Fruit fly (Drosophila melanogaster) whole organism, wandering third instar larva: Measurements from ENCODE around the gene Gld2.

ENCODE experiments used
- CrebA ChIP-seq: fragments of 200-800 bp; sonication (Bioruptor generic); optimal IDR thresholded peaks from 2 replicates; lab custom pipeline; 2016; ENCODE audit warnings: missing biosample characterization, mild to moderate bottlenecking, missing genetic modification characterization, borderline replicate concordance
- Hr78 ChIP-seq: fragments of >200 bp; optimal IDR thresholded peaks from 2 replicates; lab custom pipeline; 2017; ENCODE audit warnings: missing biosample characterization, missing genetic modification characterization
- OdsH ChIP-seq: fragments of 200-800 bp; sonication (Bioruptor generic); optimal IDR thresholded peaks from 2 replicates; lab custom pipeline; 2016; ENCODE audit warnings: missing biosample characterization, mild to moderate bottlenecking, missing genetic modification characterization
- dl ChIP-seq, 2 experiments: fragments of 175-275, 200-275 bp in 1 of 2; fragments of 200-275 bp in 1 of 2; sonication (Bioruptor generic); optimal IDR thresholded peaks; lab custom pipeline; 2018; ENCODE audit warnings: mild to moderate bottlenecking in 2 of 2, missing biosample characterization in 2 of 2, missing genetic modification characterization in 2 of 2, moderate library complexity in 2 of 2; ENCODE audit not compliant: partially characterized antibody in 2 of 2, insufficient read depth in 1 of 2
- dmrt93B ChIP-seq: fragments of 200-800 bp; sonication (Bioruptor generic); optimal IDR thresholded peaks from 2 replicates; lab custom pipeline; 2018; ENCODE audit warnings: missing biosample characterization, mild to moderate bottlenecking, missing genetic modification characterization
- ey ChIP-seq: fragments of 200-800 bp; sonication (Bioruptor generic); optimal IDR thresholded peaks from 2 replicates; lab custom pipeline; 2016; ENCODE audit warnings: missing biosample characterization, missing genetic modification characterization
- jim ChIP-seq: fragments of 175-275, 200-325 bp; sonication (Bioruptor generic); optimal IDR thresholded peaks from 2 replicates; lab custom pipeline; 2016; ENCODE audit warnings: missing biosample characterization, mild to moderate bottlenecking, missing genetic modification characterization
- lola ChIP-seq: fragments of >200 bp; optimal IDR thresholded peaks from 2 replicates; lab custom pipeline; 2017; ENCODE audit warnings: missing biosample characterization, missing genetic modification characterization
- sv ChIP-seq: fragments of 200-800 bp; sonication (Bioruptor generic); optimal IDR thresholded peaks from 3 replicates; lab custom pipeline; 2016; ENCODE audit warnings: missing biosample characterization, missing genetic modification characterization
- usp ChIP-seq: fragments of >200 bp; optimal IDR thresholded peaks from 2 replicates; lab custom pipeline; 2017; ENCODE audit warnings: missing biosample characterization, missing genetic modification characterization

- no peak for TF ChIP-seq sv (GFP tag; lab: Kevin White, UChicago)
- no peak for TF ChIP-seq jim (GFP tag; lab: Kevin White, UChicago)
- no peak for TF ChIP-seq dmrt93B
- TF ChIP-seq lola (GFP tag; lab: Kevin White, UChicago): no peak
- TF ChIP-seq ey (GFP tag; lab: Kevin White, UChicago): peak; percentile 5
- no peak for TF ChIP-seq usp (GFP tag; lab: Kevin White, UChicago)
- no peak for TF ChIP-seq Hr78 (GFP tag; lab: Kevin White, UChicago)
- TF ChIP-seq CrebA: no peak
- no peak for TF ChIP-seq OdsH (GFP tag; lab: Kevin White, UChicago)
- no peak for TF ChIP-seq dl (GFP tag; optimal IDR thresholded peaks at IDR 0.05; lab: Kevin White, UChicago; ENCODE audit: insufficient read depth in 1 of 2, partially characterized antibody in 2 of 2)
Observed at dm6 chr3R:22236761-22237160, 25.1 kb downstream of the Gld2 start.
